Worm (Caenorhabditis elegans) whole organism, L4 larva: ENCODE results near the gene F40F11.3.
A peak's percentile ranks its signal among the peaks of the same experiment; 100 is the strongest.

Experiments
- F37D6.2 ChIP-seq: sonication (generic microtip); optimal IDR thresholded peaks from 2 replicates; lab custom pipeline; 2016; ENCODE audit warnings: mild to moderate bottlenecking, missing genetic modification characterization, missing compliant biosample characterization
- F44E2.7 ChIP-seq: fragments of 200-800 bp; sonication (Bioruptor generic); IDR thresholded peaks from 2 replicates; pipeline ENCODE4 v2.1.2; 2022; ENCODE audit warnings: missing genetic modification characterization, missing compliant biosample characterization
- F49E8.2 ChIP-seq: sonication (generic microtip); optimal IDR thresholded peaks from 2 replicates; lab custom pipeline; 2016; ENCODE audit warnings: missing compliant biosample characterization, mild to moderate bottlenecking, missing genetic modification characterization, borderline replicate concordance
- aha-1 ChIP-seq: fragments of 150-350 bp; peaks from one replicate; lab custom pipeline; 2014; ENCODE audit warnings: missing biosample characterization, missing genetic modification characterization
- aly-2 ChIP-seq: sonication (generic microtip); optimal IDR thresholded peaks from 2 replicates; lab custom pipeline; 2018; ENCODE audit warnings: missing biosample characterization, missing genetic modification characterization
- arid-1 ChIP-seq: fragments of 200-800 bp; sonication (Bioruptor generic); conservative IDR thresholded peaks from 2 replicates; pipeline ENCODE4 v1.3.6; 2022; ENCODE audit warnings: missing genetic modification reagents, missing genetic modification characterization, missing compliant biosample characterization
- ceh-28 ChIP-seq: fragments of 150-350 bp; optimal IDR thresholded peaks from 2 replicates; lab custom pipeline; 2014; ENCODE audit warnings: missing biosample characterization, missing genetic modification reagents, missing genetic modification characterization
- ceh-82 ChIP-seq: sonication (generic microtip); optimal IDR thresholded peaks from 2 replicates; lab custom pipeline; 2017; ENCODE audit warnings: missing biosample characterization, missing genetic modification characterization
- daf-16 ChIP-seq, 3 experiments: sonication (generic microtip); optimal IDR thresholded peaks; 2 replicates each; lab custom pipeline; 2016 to 2017; ENCODE audit warnings: missing genetic modification characterization in 3 of 3, missing genetic modification reagents in 3 of 3, mild to moderate bottlenecking in 2 of 3, missing compliant biosample characterization in 2 of 3, missing biosample characterization in 1 of 3, moderate library complexity in 1 of 3
- daf-19 ChIP-seq: fragments of 200-800 bp; sonication (Bioruptor generic); conservative IDR thresholded peaks from 2 replicates; pipeline ENCODE4 v1.3.6; 2022; ENCODE audit warnings: missing genetic modification characterization, missing compliant biosample characterization
- daf-8 ChIP-seq: fragments of 200-800 bp; sonication (Bioruptor generic); IDR thresholded peaks from 2 replicates; pipeline ENCODE4 v1.3.6; 2022; ENCODE audit warnings: missing genetic modification characterization, missing compliant biosample characterization
- dmd-6 ChIP-seq: fragments of 200-800 bp; sonication (Bioruptor generic); IDR thresholded peaks from 2 replicates; pipeline ENCODE4 v1.3.6; 2022; ENCODE audit warnings: missing genetic modification reagents, missing genetic modification characterization, missing compliant biosample characterization
- dmd-9 ChIP-seq: fragments of 200-800 bp; sonication (Bioruptor generic); IDR thresholded peaks from 2 replicates; pipeline ENCODE4 v1.3.6; 2022; ENCODE audit warnings: missing genetic modification reagents, missing genetic modification characterization, missing compliant biosample characterization
- dve-1 ChIP-seq: sonication (generic microtip); optimal IDR thresholded peaks from 2 replicates; lab custom pipeline; 2017; ENCODE audit warnings: antibody characterized with exemption, mild to moderate bottlenecking, missing genetic modification characterization, missing compliant biosample characterization; ENCODE audit not compliant: insufficient read depth
- egl-43 ChIP-seq: fragments of 200-800 bp; sonication (Bioruptor generic); IDR thresholded peaks from 2 replicates; pipeline ENCODE4 v1.3.6; 2022; ENCODE audit warnings: missing genetic modification reagents, missing genetic modification characterization, missing compliant biosample characterization
- fkh-10 ChIP-seq: fragments of 150-350 bp; optimal IDR thresholded peaks from 2 replicates; lab custom pipeline; 2014; ENCODE audit warnings: missing biosample characterization, missing genetic modification reagents, missing genetic modification characterization
- fos-1 ChIP-seq: fragments of 150-350 bp; optimal IDR thresholded peaks from 2 replicates; lab custom pipeline; 2014; ENCODE audit warnings: missing biosample characterization, missing genetic modification characterization
- hlh-11 ChIP-seq: fragments of 200-800 bp; sonication (Bioruptor generic); optimal IDR thresholded peaks from 2 replicates; lab custom pipeline; 2018; ENCODE audit warnings: mild to moderate bottlenecking, missing genetic modification characterization, missing compliant biosample characterization
- lin-15B ChIP-seq: fragments of 150-350 bp; sonication (generic microtip); optimal IDR thresholded peaks from 3 replicates; lab custom pipeline; 2014; ENCODE audit warnings: missing biosample characterization, missing genetic modification characterization
- lin-29 ChIP-seq: fragments of 200-800 bp; sonication (Bioruptor generic); IDR thresholded peaks from 2 replicates; pipeline ENCODE4 v1.3.6; 2022; ENCODE audit warnings: missing genetic modification reagents, missing genetic modification characterization, missing compliant biosample characterization
- lsy-2 ChIP-seq, 2 experiments: fragments of 150-350 bp in 1 of 2; sonication (generic microtip) in 1 of 2; optimal IDR thresholded peaks; 2 replicates each; lab custom pipeline; 2014 to 2017; ENCODE audit warnings: missing biosample characterization in 2 of 2, missing genetic modification characterization in 2 of 2
- madf-5 ChIP-seq, 2 experiments: fragments of 200-800 bp; sonication (Bioruptor generic); IDR thresholded peaks; 2 replicates each; pipeline ENCODE4 v1.3.6; 2022; ENCODE audit warnings: missing compliant biosample characterization in 2 of 2, missing genetic modification characterization in 2 of 2
- mxl-2 ChIP-seq: fragments of 200-800 bp; sonication (Bioruptor generic); conservative IDR thresholded peaks from 2 replicates; pipeline ENCODE4 v1.3.6; 2022; ENCODE audit warnings: missing genetic modification reagents, missing genetic modification characterization, missing compliant biosample characterization
- nhr-10 ChIP-seq: fragments of 150-350 bp; optimal IDR thresholded peaks from 2 replicates; lab custom pipeline; 2014; ENCODE audit warnings: missing biosample characterization, missing genetic modification characterization
- nhr-111 ChIP-seq: fragments of 200-800 bp; sonication (Bioruptor generic); optimal IDR thresholded peaks from 2 replicates; lab custom pipeline; 2018; ENCODE audit warnings: mild to moderate bottlenecking, missing genetic modification characterization, missing compliant biosample characterization
- nhr-237 ChIP-seq: sonication (generic microtip); optimal IDR thresholded peaks from 2 replicates; lab custom pipeline; 2017; ENCODE audit warnings: missing biosample characterization, missing genetic modification characterization
- nhr-25 ChIP-seq: sonication (generic microtip); optimal IDR thresholded peaks from 2 replicates; lab custom pipeline; 2017; ENCODE audit warnings: missing genetic modification characterization, mild to moderate bottlenecking, missing compliant biosample characterization, antibody characterized with exemption, moderate library complexity, borderline replicate concordance; ENCODE audit not compliant: insufficient read depth
- nhr-28 ChIP-seq: fragments of 150-350 bp; optimal IDR thresholded peaks from 2 replicates; lab custom pipeline; 2014; ENCODE audit warnings: missing biosample characterization, missing genetic modification characterization
- nhr-41 ChIP-seq: fragments of 200-800 bp; sonication (Bioruptor generic); IDR thresholded peaks from 2 replicates; pipeline ENCODE4 v1.3.6; 2022; ENCODE audit warnings: missing genetic modification reagents, missing genetic modification characterization, missing compliant biosample characterization
- nhr-42 ChIP-seq: fragments of 200-800 bp; sonication (Bioruptor generic); IDR thresholded peaks from 2 replicates; pipeline ENCODE4 v1.3.6; 2022; ENCODE audit warnings: missing genetic modification characterization, missing compliant biosample characterization
- pha-4 ChIP-seq, 2 experiments: fragments of 150-350 bp in 1 of 2; fragments of 200-800 bp in 1 of 2; sonication (Bioruptor generic) in 1 of 2; IDR thresholded peaks in 1 of 2; optimal IDR thresholded peaks in 1 of 2; 2 replicates each; pipeline versions ENCODE4 v1.3.6 to Lab custom; 2014 to 2022; ENCODE audit warnings: missing genetic modification characterization in 2 of 2, missing genetic modification reagents in 2 of 2, missing biosample characterization in 1 of 2, missing compliant biosample characterization in 1 of 2
- pqm-1 ChIP-seq: sonication (generic microtip); optimal IDR thresholded peaks from 2 replicates; lab custom pipeline; 2017; ENCODE audit warnings: missing biosample characterization, missing genetic modification characterization
- rbr-2 ChIP-seq: sonication (generic microtip); optimal IDR thresholded peaks from 2 replicates; lab custom pipeline; 2016; ENCODE audit warnings: missing genotype, missing genetic modification characterization, missing compliant biosample characterization
- saeg-2 ChIP-seq: fragments of 200-800 bp; sonication (Bioruptor generic); IDR thresholded peaks from 2 replicates; pipeline ENCODE4 v1.3.6; 2022; ENCODE audit warnings: missing genetic modification reagents, missing genetic modification characterization, missing compliant biosample characterization
- set-16 ChIP-seq: fragments of 200-800 bp; sonication (Bioruptor generic); IDR thresholded peaks from 2 replicates; pipeline ENCODE4 v1.3.6; 2022; ENCODE audit warnings: missing genetic modification reagents, missing genetic modification characterization, missing compliant biosample characterization
- skn-1 ChIP-seq: fragments of 150-350 bp; optimal IDR thresholded peaks from 2 replicates; lab custom pipeline; 2014; ENCODE audit warnings: missing biosample characterization, missing genetic modification characterization
- snpc-1.2 ChIP-seq: fragments of 200-800 bp; sonication (Bioruptor generic); IDR thresholded peaks from 2 replicates; pipeline ENCODE4 v1.3.6; 2022; ENCODE audit warnings: missing genetic modification reagents, missing genetic modification characterization, missing compliant biosample characterization
- snpc-4 ChIP-seq: fragments of 150-350 bp; optimal IDR thresholded peaks from 2 replicates; lab custom pipeline; 2014; ENCODE audit warnings: missing biosample characterization, missing genetic modification characterization
- spr-3 ChIP-seq: fragments of 200-800 bp; sonication (Bioruptor generic); optimal IDR thresholded peaks from 2 replicates; lab custom pipeline; 2018; ENCODE audit warnings: mild to moderate bottlenecking, missing genetic modification characterization, missing compliant biosample characterization
- tra-1 ChIP-seq: fragments of 200-800 bp; sonication (Bioruptor generic); IDR thresholded peaks from 2 replicates; pipeline ENCODE4 v1.3.6; 2022; ENCODE audit warnings: missing genetic modification reagents, missing genetic modification characterization, missing compliant biosample characterization
- unc-130 ChIP-seq: sonication (generic microtip); optimal IDR thresholded peaks from 2 replicates; lab custom pipeline; 2016; ENCODE audit warnings: missing genetic modification reagents, missing genetic modification characterization, missing compliant biosample characterization
- unc-62 ChIP-seq, 3 experiments: fragments of 150-350 bp in 1 of 3; sonication (generic microtip); optimal IDR thresholded peaks in 2 of 3; peaks in 1 of 3; 1 replicate in 1 of 3; 2 replicates in 2 of 3; lab custom pipeline; 2014 to 2017; ENCODE audit warnings: missing biosample characterization in 3 of 3, missing genetic modification characterization in 3 of 3, missing genetic modification reagents in 3 of 3, missing genotype in 1 of 3
- vab-7 ChIP-seq: fragments of 200-800 bp; sonication (Bioruptor generic); IDR thresholded peaks from 2 replicates; pipeline ENCODE4 v1.3.6; 2022; ENCODE audit warnings: missing genetic modification reagents, missing genetic modification characterization, missing compliant biosample characterization
- zfp-3 ChIP-seq: fragments of 200-800 bp; sonication (Bioruptor generic); conservative IDR thresholded peaks from 2 replicates; pipeline ENCODE4 v1.3.6; 2022; ENCODE audit warnings: missing genetic modification reagents, missing genetic modification characterization, missing compliant biosample characterization

Gene F40F11.3

ce11 chrIV:11631750-11632149 is 37.9 kb upstream of the F40F11.3 start, which contains the start of gene F58B3.4:
TSS of gene F58B3.4 (minus strand) at chrIV:11631850.
- no peak for TF ChIP-seq lin-15B
- TF ChIP-seq F37D6.2 (tag; lab: Kevin White, UChicago), result no peak
- TF ChIP-seq nhr-237, result no peak
- no peak for TF ChIP-seq daf-8 (GFP tag; lab: Robert Waterston, UW)
- TF ChIP-seq lsy-2 (tag; optimal IDR thresholded peaks at IDR 0.05; lab: Kevin White, UChicago), result no peak
- TF ChIP-seq zfp-3 (GFP tag; lab: Robert Waterston, UW), result no peak
- TF ChIP-seq nhr-42 (GFP tag; lab: Robert Waterston, UW), result no peak
- TF ChIP-seq egl-43 (GFP tag; lab: Robert Waterston, UW), result no peak
- TF ChIP-seq nhr-41, result no peak
- no peak for TF ChIP-seq mxl-2 (GFP tag; lab: Robert Waterston, UW)

ce11 chrIV:11627847-11628246 is 34.0 kb upstream of the F40F11.3 start, which contains the start of gene lys-6:
TSS of gene lys-6 (minus strand) at chrIV:11627947.
- TF ChIP-seq nhr-25 (tag; lab: Kevin White, UChicago) (no peak), fos-1 (no peak), unc-130 (GFP tag; lab: Kevin White, UChicago) (no peak), egl-43 (GFP tag; lab: Robert Waterston, UW) (no peak)

DNA sequence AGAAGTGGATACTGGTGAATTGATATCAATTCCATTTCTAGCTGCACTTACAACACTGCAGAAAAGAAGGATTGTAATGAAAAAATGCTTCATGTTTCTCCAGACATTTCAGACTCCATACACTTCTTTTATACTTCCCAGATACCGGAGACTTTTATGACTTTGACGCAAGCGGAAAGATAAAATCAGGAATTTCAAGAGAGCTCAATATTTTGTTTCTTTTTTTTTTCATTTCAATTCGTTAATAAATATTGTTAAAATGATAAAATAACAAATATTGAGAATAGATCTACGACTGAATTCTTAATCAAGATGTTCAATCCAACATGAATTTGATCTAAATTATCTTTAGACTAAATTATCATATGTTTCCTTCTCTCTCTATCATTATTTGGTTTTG is 31.7 kb upstream of the F40F11.3 start, which contains the start of gene lys-5:
TSS of gene lys-5 (minus strand) at position 101 of the 400 bp plus-strand sequence.
- TF ChIP-seq aha-1 (tag; lab: Kevin White, UChicago) (peak; percentile 41), hlh-11 (tag; lab: Kevin White, UChicago) (no peak)

- TF ChIP-seq aly-2 (tag; lab: Kevin White, UChicago) (no peak), tra-1 (no peak), daf-16 (GFP tag; optimal IDR thresholded peaks at IDR 0.05; lab: Kevin White, UChicago) (no peak), daf-16 (tag; optimal IDR thresholded peaks at IDR 0.05; lab: Kevin White, UChicago) (peak; percentile 37), ceh-82 (tag; lab: Kevin White, UChicago) (no peak), nhr-111 (GFP tag; lab: Kevin White, UChicago) (no peak), dmd-6 (GFP tag; lab: Robert Waterston, UW) (peak; percentile 70), snpc-1.2 (GFP tag; lab: Robert Waterston, UW) (no peak), vab-7 (GFP tag; lab: Robert Waterston, UW) (no peak), spr-3 (GFP tag; lab: Kevin White, UChicago) (no peak), daf-19 (GFP tag; lab: Robert Waterston, UW) (no peak), snpc-4 (tag; lab: Kevin White, UChicago) (no peak), saeg-2 (no peak), dve-1 (tag; lab: Kevin White, UChicago) (peak; percentile 67), madf-5 (GFP tag; IDR thresholded peaks at IDR 0.05; lab: Robert Waterston, UW) (no peak), mxl-2 (GFP tag; lab: Robert Waterston, UW) (no peak), ceh-28 (tag; lab: Kevin White, UChicago) (no peak), lin-29 (GFP tag; lab: Robert Waterston, UW) (no peak), arid-1 (GFP tag; lab: Robert Waterston, UW) (no peak), hlh-11 (tag; lab: Kevin White, UChicago) (peak; percentile 59), rbr-2 (tag; lab: Kevin White, UChicago) (no peak), pqm-1 (peak; percentile 65), set-16 (no peak), dmd-9 (GFP tag; lab: Robert Waterston, UW) (no peak), nhr-28 (tag; lab: Kevin White, UChicago) (peak; percentile 61), fkh-10 (GFP tag; lab: Kevin White, UChicago) (no peak), skn-1 (tag; lab: Kevin White, UChicago) (no peak), F44E2.7 (GFP tag; lab: Robert Waterston, UW) (no peak), pha-4 (GFP tag; IDR thresholded peaks at IDR 0.05; lab: Robert Waterston, UW) (no peak), pha-4 (tag; optimal IDR thresholded peaks at IDR 0.05; lab: Kevin White, UChicago) (no peak), nhr-10 (tag; lab: Kevin White, UChicago) (no peak), unc-62 (GFP tag; optimal IDR thresholded peaks at IDR 0.05 in 1 of 2; lab: Kevin White, UChicago) (peak in 1 of 2 experiments; percentile 88), unc-62 (tag; optimal IDR thresholded peaks at IDR 0.05; lab: Kevin White, UChicago) (no peak), F49E8.2 (tag; lab: Kevin White, UChicago) (no peak)
Measured at ce11 chrIV:11623759-11624287, 30.0 kb upstream of the F40F11.3 start.
